Fruit fly (Drosophila melanogaster) whole organism, prepupa: ENCODE measurements around the gene upSET.

ENCODE experiments used
- Blimp-1 ChIP-seq: fragments of 200-800 bp; sonication (Bioruptor generic); optimal IDR thresholded peaks from 3 replicates; lab custom pipeline; 2017; ENCODE audit warnings: missing biosample characterization, missing genetic modification characterization, mild to moderate bottlenecking, moderate library complexity, missing genetic modification reagents
- CG10669 ChIP-seq: fragments of 200-800 bp; sonication (Bioruptor generic); optimal IDR thresholded peaks from 3 replicates; lab custom pipeline; 2018; ENCODE audit warnings: missing biosample characterization, mild to moderate bottlenecking, missing genetic modification characterization, moderate library complexity
- CG11294 ChIP-seq: fragments of 200-800 bp; sonication (Bioruptor generic); IDR thresholded peaks from 2 replicates; pipeline ENCODE4 v1.3.6; 2022; ENCODE audit warnings: missing biosample characterization, missing genetic modification characterization
- CG15336 ChIP-seq: fragments of 200-800 bp; sonication (Bioruptor generic); IDR thresholded peaks from 2 replicates; pipeline ENCODE4 v1.3.6; 2022; ENCODE audit warnings: missing biosample characterization, missing genetic modification characterization
- CG1621 ChIP-seq: fragments of 200-800 bp; sonication (Bioruptor generic); optimal IDR thresholded peaks from 3 replicates; lab custom pipeline; 2018; ENCODE audit warnings: missing biosample characterization, mild to moderate bottlenecking, missing genetic modification characterization
- CG16779 ChIP-seq: fragments of 200-800 bp; sonication (Bioruptor generic); optimal IDR thresholded peaks from 3 replicates; lab custom pipeline; 2017; ENCODE audit warnings: missing biosample characterization, mild to moderate bottlenecking, missing genetic modification characterization
- CG3032 ChIP-seq: fragments of 200-800 bp; optimal IDR thresholded peaks from 2 replicates; lab custom pipeline; 2019; ENCODE audit warnings: missing biosample characterization, mild to moderate bottlenecking, missing genetic modification characterization, moderate library complexity
- CG32006 ChIP-seq: fragments of 200-800 bp; sonication (Bioruptor generic); optimal IDR thresholded peaks from 3 replicates; lab custom pipeline; 2017; ENCODE audit warnings: missing biosample characterization, mild to moderate bottlenecking, missing genetic modification characterization
- CG34406 ChIP-seq: fragments of 200-800 bp; sonication (Bioruptor generic); optimal IDR thresholded peaks from 3 replicates; lab custom pipeline; 2016; ENCODE audit warnings: missing biosample characterization, missing genetic modification characterization
- CG4318 ChIP-seq: fragments of 200-800 bp; sonication (Bioruptor generic); optimal IDR thresholded peaks from 3 replicates; lab custom pipeline; 2017; ENCODE audit warnings: missing biosample characterization, mild to moderate bottlenecking, missing genetic modification characterization
- CG6808 ChIP-seq: fragments of 200-800 bp; sonication (Bioruptor generic); optimal IDR thresholded peaks from 3 replicates; lab custom pipeline; 2017; ENCODE audit warnings: missing biosample characterization, missing genetic modification characterization, mild to moderate bottlenecking, moderate library complexity, missing genetic modification reagents
- CG6854 ChIP-seq: fragments of 200-800 bp; sonication (Bioruptor generic); optimal IDR thresholded peaks from 2 replicates; lab custom pipeline; 2017; ENCODE audit warnings: missing biosample characterization, mild to moderate bottlenecking, missing genetic modification characterization
- CG8119 ChIP-seq: fragments of 200-800 bp; sonication (Bioruptor generic); IDR thresholded peaks from 3 replicates; pipeline ENCODE4 v1.3.6; 2022; ENCODE audit warnings: missing biosample characterization, missing genetic modification characterization
- CG8319 ChIP-seq: fragments of 200-800 bp; sonication (Bioruptor generic); optimal IDR thresholded peaks from 3 replicates; lab custom pipeline; 2016; ENCODE audit warnings: missing biosample characterization, missing genetic modification characterization
- CG8632 ChIP-seq: fragments of 200-800 bp; sonication (Bioruptor generic); optimal IDR thresholded peaks from 3 replicates; lab custom pipeline; 2016; ENCODE audit warnings: missing biosample characterization, missing genetic modification characterization
- CG9139 ChIP-seq: fragments of 200-800 bp; sonication (Bioruptor generic); optimal IDR thresholded peaks from 3 replicates; lab custom pipeline; 2017; ENCODE audit warnings: missing biosample characterization, mild to moderate bottlenecking, missing genetic modification characterization
- Eip78C ChIP-seq: fragments of 200-800 bp; sonication (Bioruptor generic); peaks from one replicate; lab custom pipeline; 2016; ENCODE audit warnings: missing biosample characterization, missing genetic modification characterization
- Eip93F ChIP-seq: fragments of 200-800 bp; sonication (Bioruptor generic); optimal IDR thresholded peaks from 2 replicates; lab custom pipeline; 2016; ENCODE audit warnings: missing biosample characterization, mild to moderate bottlenecking, missing genetic modification characterization
- Ets21C ChIP-seq: fragments of 200-800 bp; sonication (Bioruptor generic); optimal IDR thresholded peaks from 3 replicates; lab custom pipeline; 2016; ENCODE audit warnings: missing biosample characterization, missing genetic modification characterization
- Hr39 ChIP-seq: fragments of 200-800 bp; sonication (Bioruptor generic); optimal IDR thresholded peaks from 2 replicates; lab custom pipeline; 2016; ENCODE audit warnings: missing biosample characterization, missing genetic modification characterization
- Hr4 ChIP-seq: fragments of 200-800 bp; sonication (Bioruptor generic); optimal IDR thresholded peaks from 3 replicates; lab custom pipeline; 2016; ENCODE audit warnings: missing biosample characterization, missing genetic modification characterization
- Lpt ChIP-seq: fragments of 200-800 bp; sonication (Bioruptor generic); optimal IDR thresholded peaks from 3 replicates; lab custom pipeline; 2016; ENCODE audit warnings: missing biosample characterization, missing genetic modification characterization
- Met ChIP-seq: fragments of 200-800 bp; sonication (Bioruptor generic); optimal IDR thresholded peaks from 3 replicates; lab custom pipeline; 2016; ENCODE audit warnings: missing biosample characterization, missing genetic modification characterization
- Sox14 ChIP-seq: fragments of 200-800 bp; sonication (Bioruptor generic); optimal IDR thresholded peaks from 3 replicates; lab custom pipeline; 2016; ENCODE audit warnings: missing biosample characterization, missing genetic modification characterization
- Sox15 ChIP-seq: fragments of 200-800 bp; sonication (Bioruptor generic); optimal IDR thresholded peaks from 3 replicates; lab custom pipeline; 2016; ENCODE audit warnings: missing biosample characterization, missing genetic modification characterization
- achi ChIP-seq: fragments of 200-800 bp; sonication (Bioruptor generic); optimal IDR thresholded peaks from 3 replicates; lab custom pipeline; 2016; ENCODE audit warnings: missing biosample characterization, missing genetic modification characterization
- acj6 ChIP-seq: fragments of 200-800 bp; sonication (Bioruptor generic); optimal IDR thresholded peaks from 3 replicates; lab custom pipeline; 2016; ENCODE audit warnings: missing biosample characterization, missing genetic modification characterization
- cyc ChIP-seq: fragments of 200-800 bp; sonication (Bioruptor generic); optimal IDR thresholded peaks from 3 replicates; lab custom pipeline; 2016; ENCODE audit warnings: missing biosample characterization, missing genetic modification characterization
- dac ChIP-seq: fragments of 200-800 bp; sonication (Bioruptor generic); optimal IDR thresholded peaks from 2 replicates; lab custom pipeline; 2017; ENCODE audit warnings: missing biosample characterization, mild to moderate bottlenecking, missing genetic modification characterization
- dsx ChIP-seq: fragments of 200-800 bp; optimal IDR thresholded peaks from 3 replicates; lab custom pipeline; 2019; ENCODE audit warnings: missing biosample characterization, mild to moderate bottlenecking, missing genetic modification characterization, moderate library complexity; ENCODE audit not compliant: poor library complexity, severe bottlenecking
- eg ChIP-seq: fragments of 200-800 bp; sonication (Bioruptor generic); IDR thresholded peaks from 3 replicates; pipeline ENCODE4 v1.3.6; 2022; ENCODE audit warnings: missing biosample characterization, missing genetic modification characterization
- esn ChIP-seq: fragments of 200-800 bp; sonication (Bioruptor generic); optimal IDR thresholded peaks from 2 replicates; lab custom pipeline; 2016; ENCODE audit warnings: missing biosample characterization, mild to moderate bottlenecking, missing genetic modification characterization, moderate library complexity
- fd85E ChIP-seq: fragments of 200-800 bp; sonication (Bioruptor generic); optimal IDR thresholded peaks from 3 replicates; lab custom pipeline; 2016; ENCODE audit warnings: missing biosample characterization, missing genetic modification characterization
- fkh ChIP-seq: fragments of 200-800 bp; sonication (Bioruptor generic); optimal IDR thresholded peaks from 3 replicates; lab custom pipeline; 2017; ENCODE audit warnings: missing biosample characterization, mild to moderate bottlenecking, missing genetic modification characterization, moderate library complexity
- lz ChIP-seq: fragments of 200-800 bp; sonication (Bioruptor generic); optimal IDR thresholded peaks from 3 replicates; lab custom pipeline; 2016; ENCODE audit warnings: missing biosample characterization, missing genetic modification characterization
- pdm3 ChIP-seq: fragments of 200-800 bp; sonication (Bioruptor generic); optimal IDR thresholded peaks from 3 replicates; lab custom pipeline; 2016; ENCODE audit warnings: missing biosample characterization, missing genetic modification characterization
- salr ChIP-seq, 2 experiments: fragments of 200-800 bp; sonication (Bioruptor generic); optimal IDR thresholded peaks; 3 replicates each; lab custom pipeline; 2016 to 2018; ENCODE audit warnings: missing biosample characterization in 2 of 2, missing genetic modification characterization in 2 of 2, mild to moderate bottlenecking in 1 of 2
- spab ChIP-seq: fragments of 200-800 bp; sonication (Bioruptor generic); optimal IDR thresholded peaks from 2 replicates; lab custom pipeline; 2017; ENCODE audit warnings: missing biosample characterization, mild to moderate bottlenecking, missing genetic modification characterization, missing genetic modification reagents
- ss ChIP-seq, 2 experiments: fragments of 200-800 bp; sonication (Bioruptor generic); optimal IDR thresholded peaks; 2 replicates in 1 of 2; 3 replicates in 1 of 2; lab custom pipeline; 2017 to 2018; ENCODE audit warnings: mild to moderate bottlenecking in 2 of 2, missing biosample characterization in 2 of 2, missing genetic modification characterization in 2 of 2, moderate library complexity in 1 of 2
- svp ChIP-seq: fragments of 200-800 bp; sonication (Bioruptor generic); peaks from one replicate; lab custom pipeline; 2016; ENCODE audit warnings: missing biosample characterization, missing genetic modification characterization
- topi ChIP-seq: fragments of 200-800 bp; sonication (Bioruptor generic); optimal IDR thresholded peaks from 3 replicates; lab custom pipeline; 2016; ENCODE audit warnings: missing biosample characterization, missing genetic modification characterization
- vri ChIP-seq: fragments of 200-800 bp; sonication (Bioruptor generic); optimal IDR thresholded peaks from 3 replicates; lab custom pipeline; 2016; ENCODE audit warnings: missing biosample characterization, mild to moderate bottlenecking, missing genetic modification characterization

upSET gene

dm6 chr3L:14031171-14032126 is 29.5 kb downstream of the upSET start, which contains the start of the genes CG6650 and endos (continued):
- TF ChIP-seq cyc = peak; percentile 8
- TF ChIP-seq lz (GFP tag; lab: Kevin White, UChicago) = peak; percentile 12
- peak; percentile 22 for TF ChIP-seq achi (GFP tag; lab: Kevin White, UChicago)
- peak; percentile 20 for TF ChIP-seq esn (GFP tag; lab: Kevin White, UChicago)
- peak; percentile 4 for TF ChIP-seq dac (GFP tag; lab: Kevin White, UChicago)
- no peak for TF ChIP-seq salr (GFP tag; optimal IDR thresholded peaks at IDR 0.05; lab: Kevin White, UChicago)
- no peak; the same call in 2 of the 3 replicates for TF ChIP-seq CG8119
- TF ChIP-seq Met (GFP tag; lab: Kevin White, UChicago) = peak; percentile 11
- no peak for TF ChIP-seq topi (GFP tag; lab: Kevin White, UChicago)
- peak; percentile 74 for TF ChIP-seq Eip78C
- TF ChIP-seq acj6 (GFP tag; lab: Kevin White, UChicago) = peak; percentile 25
- no peak for TF ChIP-seq fd85E (GFP tag; lab: Kevin White, UChicago)
- TF ChIP-seq CG8632 (GFP tag; lab: Kevin White, UChicago) = no peak
- TF ChIP-seq Hr4 (GFP tag; lab: Kevin White, UChicago) = peak; percentile 44
- peak; percentile 64 for TF ChIP-seq ss (GFP tag; optimal IDR thresholded peaks at IDR 0.05; lab: Kevin White, UChicago)
- TF ChIP-seq CG34406 (GFP tag; lab: Kevin White, UChicago) = peak; percentile 14
- no peak for TF ChIP-seq Blimp-1
- peak; percentile 25 for TF ChIP-seq dsx (GFP tag; lab: Kevin White, UChicago)
- TF ChIP-seq CG1621 = peak; percentile 24
- TF ChIP-seq CG32006 (GFP tag; lab: Kevin White, UChicago) = peak; percentile 48
- TF ChIP-seq Ets21C (GFP tag; lab: Kevin White, UChicago) = no peak
- TF ChIP-seq CG9139 = peak; percentile 35
- no peak for TF ChIP-seq spab (GFP tag; lab: Kevin White, UChicago)
- peak; percentile 11 for TF ChIP-seq CG6854 (GFP tag; lab: Kevin White, UChicago)
- TF ChIP-seq Lpt (GFP tag; lab: Kevin White, UChicago) = no peak
- TF ChIP-seq pdm3 = no peak
- no peak for TF ChIP-seq Sox15 (GFP tag; lab: Kevin White, UChicago)
- TF ChIP-seq CG10669 = peak; percentile 19
- no peak; the same call in 1 of the 2 replicates for TF ChIP-seq CG15336 (GFP tag; lab: Robert Waterston, UW)
- TF ChIP-seq svp (GFP tag; lab: Kevin White, UChicago) = peak; percentile 74
- TF ChIP-seq CG4318 = no peak
- peak; percentile 52 for TF ChIP-seq Sox14 (GFP tag; lab: Kevin White, UChicago)
- peak; percentile 65 for TF ChIP-seq CG16779 (tag; lab: Kevin White, UChicago)
- no peak for TF ChIP-seq eg (GFP tag; lab: Robert Waterston, UW)

DNA sequence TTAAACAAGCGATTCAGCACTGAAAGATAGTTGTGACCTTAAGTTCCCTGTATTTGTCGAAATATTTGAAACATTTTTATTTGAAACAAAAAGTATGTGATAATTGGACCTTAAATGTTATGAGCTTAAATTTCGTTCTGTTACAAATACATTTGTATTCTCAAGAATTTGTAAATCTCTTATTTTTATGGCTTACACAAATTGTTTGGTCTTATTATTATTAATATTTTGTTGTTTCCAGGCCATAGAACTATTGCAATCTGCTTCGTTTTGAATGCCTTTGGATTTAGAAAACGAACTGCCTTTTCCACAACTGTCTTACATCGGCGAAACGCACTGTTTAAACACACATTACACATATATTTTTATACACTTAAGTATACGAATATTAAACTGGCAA is 32.5 kb downstream of the upSET start, which contains the start of gene CG6661:
CG6661 (plus strand) TSS at position 301 of the 400 bp plus-strand sequence.
- no peak for TF ChIP-seq dsx (GFP tag; lab: Kevin White, UChicago)
- no peak for TF ChIP-seq CG34406 (GFP tag; lab: Kevin White, UChicago)

DNA sequence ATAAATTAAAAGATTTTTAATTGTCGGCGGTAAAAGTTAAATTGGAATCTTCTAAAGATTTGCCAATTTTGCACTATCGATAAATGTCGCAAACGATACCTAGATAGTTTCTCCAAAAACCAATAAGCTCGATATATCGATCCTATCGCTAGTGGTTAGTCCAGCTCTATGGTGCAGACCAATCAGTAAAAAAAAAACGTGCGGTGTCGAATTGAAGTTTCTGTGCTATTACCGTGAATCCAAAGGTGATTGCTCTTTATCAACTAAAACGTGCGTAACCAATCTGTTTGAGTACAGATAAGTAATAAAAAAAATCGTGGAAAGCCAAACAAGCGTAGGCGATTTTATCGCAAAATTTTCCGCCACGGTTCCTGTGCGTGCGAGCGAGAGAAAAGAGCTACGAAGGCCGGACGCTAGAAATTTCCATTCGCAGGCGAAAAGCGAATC is 35.0 kb downstream of the upSET start, which contains the start of gene Hsp110:
Hsp110 (plus strand) TSS at position 153 of the 447 bp plus-strand sequence.
- TF ChIP-seq CG8319 (no peak), CG4318 (no peak), spab (GFP tag; lab: Kevin White, UChicago) (no peak), dsx (GFP tag; lab: Kevin White, UChicago) (no peak), achi (GFP tag; lab: Kevin White, UChicago) (peak; percentile 26), Eip93F (GFP tag; lab: Kevin White, UChicago) (no peak), topi (GFP tag; lab: Kevin White, UChicago) (peak; percentile 25), salr (GFP tag; optimal IDR thresholded peaks at IDR 0.05; lab: Kevin White, UChicago) (no peak), ss (GFP tag; optimal IDR thresholded peaks at IDR 0.05; lab: Kevin White, UChicago) (peak; percentile 33 to 69), eg (GFP tag; lab: Robert Waterston, UW) (peak; percentile 23; the same call in 1 of the 3 replicates), esn (GFP tag; lab: Kevin White, UChicago) (peak; percentile 40), CG1621 (peak; percentile 39), vri (peak; percentile 64), fkh (no peak), CG11294 (GFP tag; lab: Robert Waterston, UW) (no peak), CG3032 (tag; lab: Kevin White, UChicago) (peak; percentile 2), Ets21C (GFP tag; lab: Kevin White, UChicago) (no peak), CG9139 (peak; percentile 31), Sox14 (GFP tag; lab: Kevin White, UChicago) (peak; percentile 17), Hr39 (GFP tag; lab: Kevin White, UChicago) (no peak), fd85E (GFP tag; lab: Kevin White, UChicago) (no peak), CG6808 (GFP tag; lab: Kevin White, UChicago) (no peak), Blimp-1 (no peak), CG34406 (GFP tag; lab: Kevin White, UChicago) (no peak), cyc (no peak), acj6 (GFP tag; lab: Kevin White, UChicago) (no peak)
